Worm (Caenorhabditis elegans) whole organism, L2 larva: ENCODE data around the gene F13A7.14.

Experiments
- Y55F3AM.14 ChIP-seq: fragments of 200-800 bp; sonication (Bioruptor generic); optimal IDR thresholded peaks from 2 replicates; lab custom pipeline; 2018; ENCODE audit warnings: mild to moderate bottlenecking, missing genetic modification characterization, missing compliant biosample characterization
- ZK546.5 ChIP-seq: sonication (generic microtip); optimal IDR thresholded peaks from 2 replicates; lab custom pipeline; 2017; ENCODE audit warnings: missing biosample characterization, missing genetic modification characterization
- alr-1 ChIP-seq: fragments of 150-350 bp; optimal IDR thresholded peaks from 2 replicates; lab custom pipeline; 2014; ENCODE audit warnings: missing biosample characterization, missing genetic modification characterization
- blmp-1 ChIP-seq: sonication (generic microtip); optimal IDR thresholded peaks from 2 replicates; lab custom pipeline; 2017; ENCODE audit warnings: missing genetic modification characterization, mild to moderate bottlenecking, missing compliant biosample characterization, antibody characterized with exemption, moderate library complexity; ENCODE audit not compliant: insufficient read depth
- ceh-16 ChIP-seq: fragments of 150-350 bp; optimal IDR thresholded peaks from 2 replicates; lab custom pipeline; 2014; ENCODE audit warnings: missing biosample characterization, missing genetic modification characterization
- ceh-82 ChIP-seq: fragments of 150-350 bp; optimal IDR thresholded peaks from 2 replicates; lab custom pipeline; 2014; ENCODE audit warnings: missing biosample characterization, missing genetic modification characterization
- egl-27 ChIP-seq: sonication (generic microtip); optimal IDR thresholded peaks from 3 replicates; lab custom pipeline; 2017; ENCODE audit warnings: missing biosample characterization, missing genetic modification reagents, missing genetic modification characterization
- gmeb-1 ChIP-seq: fragments of 150-350 bp; optimal IDR thresholded peaks from 2 replicates; lab custom pipeline; 2014; ENCODE audit warnings: missing biosample characterization, missing genetic modification characterization
- peb-1 ChIP-seq: fragments of 150-350 bp; optimal IDR thresholded peaks from 2 replicates; lab custom pipeline; 2014; ENCODE audit warnings: missing biosample characterization, missing genetic modification characterization
- sem-4 ChIP-seq: fragments of 150-350 bp; optimal IDR thresholded peaks from 2 replicates; lab custom pipeline; 2014; ENCODE audit warnings: missing biosample characterization, missing genetic modification reagents, missing genetic modification characterization
- sma-9 ChIP-seq, 2 experiments: fragments of 150-350 bp in 1 of 2; sonication (generic microtip) in 1 of 2; optimal IDR thresholded peaks; 2 replicates each; lab custom pipeline; 2014 to 2016; ENCODE audit warnings: missing genetic modification characterization in 2 of 2, mild to moderate bottlenecking in 1 of 2, missing biosample characterization in 1 of 2, missing compliant biosample characterization in 1 of 2, missing genetic modification reagents in 1 of 2, moderate library complexity in 1 of 2
- unc-62 ChIP-seq: fragments of 150-350 bp; optimal IDR thresholded peaks from 2 replicates; lab custom pipeline; 2014; ENCODE audit warnings: missing biosample characterization, missing genetic modification reagents, missing genetic modification characterization
- zag-1 ChIP-seq: fragments of 150-350 bp; optimal IDR thresholded peaks from 2 replicates; lab custom pipeline; 2014; ENCODE audit warnings: missing biosample characterization, missing genetic modification characterization
- ztf-1 ChIP-seq: fragments of 200-800 bp; sonication (Bioruptor generic); conservative IDR thresholded peaks from 2 replicates; pipeline ENCODE4 v1.3.6; 2022; ENCODE audit warnings: missing genetic modification characterization, missing compliant biosample characterization
- ztf-11 ChIP-seq: sonication (generic microtip); optimal IDR thresholded peaks from 2 replicates; lab custom pipeline; 2017; ENCODE audit warnings: missing biosample characterization, missing genetic modification characterization

Gene F13A7.14

DNA sequence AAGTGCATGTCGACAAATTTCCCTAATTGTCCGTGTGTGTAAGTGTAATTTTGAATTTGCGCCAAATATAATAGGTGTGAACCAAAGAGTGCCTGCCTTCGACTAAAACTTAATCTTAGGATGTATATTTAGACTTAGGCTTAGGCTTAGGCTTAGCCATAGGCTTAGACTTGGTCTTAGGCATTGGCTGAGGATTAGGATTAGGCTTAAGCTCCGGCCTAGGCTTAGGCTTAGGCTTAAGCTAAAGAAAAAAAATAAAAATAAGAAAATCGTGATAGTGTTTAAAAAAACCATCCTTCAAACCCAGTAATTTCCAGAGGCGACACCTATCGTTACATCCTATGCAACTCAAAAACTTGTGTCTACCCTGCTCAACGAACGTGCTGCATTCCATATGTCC is 44.5 kb downstream of the F13A7.14 start:
- TF ChIP-seq Y55F3AM.14 (GFP tag; lab: Kevin White, UChicago) (no peak), sma-9 (GFP tag; optimal IDR thresholded peaks at IDR 0.05; lab: Kevin White, UChicago) (no peak), sma-9 (tag; optimal IDR thresholded peaks at IDR 0.05; lab: Kevin White, UChicago) (no peak), peb-1 (no peak), egl-27 (tag; lab: Kevin White, UChicago) (no peak), ztf-11 (tag; lab: Kevin White, UChicago) (no peak), blmp-1 (tag; lab: Kevin White, UChicago) (no peak), gmeb-1 (tag; lab: Kevin White, UChicago) (no peak), alr-1 (tag; lab: Kevin White, UChicago) (no peak), zag-1 (tag; lab: Kevin White, UChicago) (no peak)

ce11 chrV:16447735-16448134 is 46.0 kb downstream of the F13A7.14 start, which contains the start of gene T08G3.13:
Gene T08G3.13, plus strand, starts transcription at chrV:16448035.
- TF ChIP-seq ceh-82 (tag; lab: Kevin White, UChicago) (no peak), ceh-16 (no peak), blmp-1 (tag; lab: Kevin White, UChicago) (no peak), ZK546.5 (tag; lab: Kevin White, UChicago) (no peak), egl-27 (tag; lab: Kevin White, UChicago) (no peak), ztf-1 (GFP tag; lab: Robert Waterston, UW) (no peak), unc-62 (GFP tag; lab: Kevin White, UChicago) (no peak), sem-4 (tag; lab: Kevin White, UChicago) (no peak)
